Fruit fly (Drosophila melanogaster) whole organism, wandering third instar larva: Measurements from ENCODE around the gene Top3beta.
A peak's percentile ranks its signal among the peaks of the same experiment; 100 is the strongest.

Experiments used
- CG32264 ChIP-seq: fragments of 200-800 bp; sonication (Bioruptor generic); optimal IDR thresholded peaks from 2 replicates; lab custom pipeline; 2016; ENCODE audit warnings: missing biosample characterization, missing genetic modification characterization
- CG9705 ChIP-seq: fragments of 200-800 bp; sonication (Bioruptor generic); optimal IDR thresholded peaks from 2 replicates; lab custom pipeline; 2018; ENCODE audit warnings: missing biosample characterization, mild to moderate bottlenecking, missing genetic modification characterization
- CrebA ChIP-seq: fragments of 200-800 bp; sonication (Bioruptor generic); optimal IDR thresholded peaks from 2 replicates; lab custom pipeline; 2016; ENCODE audit warnings: missing biosample characterization, mild to moderate bottlenecking, missing genetic modification characterization, borderline replicate concordance
- Dfd ChIP-seq: fragments of >200 bp; optimal IDR thresholded peaks from 2 replicates; lab custom pipeline; 2017; ENCODE audit warnings: missing biosample characterization, missing genetic modification characterization
- Dif ChIP-seq: fragments of 200-275, 200-300 bp; sonication (Bioruptor generic); optimal IDR thresholded peaks from 2 replicates; lab custom pipeline; 2018; ENCODE audit warnings: missing biosample characterization, missing genetic modification characterization; ENCODE audit not compliant: partially characterized antibody
- GATAd ChIP-seq: sonication (Bioruptor generic); optimal IDR thresholded peaks from 2 replicates; lab custom pipeline; 2016; ENCODE audit warnings: missing biosample characterization, missing genetic modification characterization
- HLH106 ChIP-seq: fragments of 200-800 bp; optimal IDR thresholded peaks from 3 replicates; lab custom pipeline; 2019; ENCODE audit warnings: missing biosample characterization, mild to moderate bottlenecking, missing genetic modification characterization, moderate library complexity
- Hr78 ChIP-seq: fragments of >200 bp; optimal IDR thresholded peaks from 2 replicates; lab custom pipeline; 2017; ENCODE audit warnings: missing biosample characterization, missing genetic modification characterization
- Hr83 ChIP-seq: fragments of 200-300 bp; sonication (Bioruptor generic); optimal IDR thresholded peaks from 2 replicates; lab custom pipeline; 2016; ENCODE audit warnings: missing biosample characterization, mild to moderate bottlenecking, missing genetic modification characterization, moderate library complexity; ENCODE audit not compliant: poor library complexity, severe bottlenecking
- Jra ChIP-seq: sonication (Bioruptor generic); optimal IDR thresholded peaks from 2 replicates; lab custom pipeline; 2016; ENCODE audit warnings: missing biosample characterization, missing genetic modification characterization
- Mio ChIP-seq: sonication (Bioruptor generic); optimal IDR thresholded peaks from 2 replicates; lab custom pipeline; 2016; ENCODE audit warnings: missing biosample characterization, missing genetic modification characterization
- Myc ChIP-seq: fragments of >200 bp; optimal IDR thresholded peaks from 2 replicates; lab custom pipeline; 2017
- N ChIP-seq: fragments of >200 bp; optimal IDR thresholded peaks from 2 replicates; lab custom pipeline; 2018; ENCODE audit warnings: missing biosample characterization, missing external identifiers, missing genetic modification characterization
- OdsH ChIP-seq: fragments of 200-800 bp; sonication (Bioruptor generic); optimal IDR thresholded peaks from 2 replicates; lab custom pipeline; 2016; ENCODE audit warnings: missing biosample characterization, mild to moderate bottlenecking, missing genetic modification characterization
- Rel ChIP-seq, 2 experiments: fragments of 200-800 bp; sonication (Bioruptor generic) in 1 of 2; optimal IDR thresholded peaks; 2 replicates in 1 of 2; 3 replicates in 1 of 2; lab custom pipeline; 2016 to 2019; ENCODE audit warnings: mild to moderate bottlenecking in 2 of 2, missing biosample characterization in 2 of 2, missing genetic modification characterization in 2 of 2, moderate library complexity in 1 of 2
- Sp1 ChIP-seq: fragments of 200-800 bp; sonication (Bioruptor generic); optimal IDR thresholded peaks from 3 replicates; lab custom pipeline; 2019; ENCODE audit warnings: missing biosample characterization, mild to moderate bottlenecking, missing genetic modification characterization, moderate library complexity
- br ChIP-seq: fragments of 200-800 bp; sonication (Bioruptor generic); optimal IDR thresholded peaks from 2 replicates; lab custom pipeline; 2016; ENCODE audit warnings: missing biosample characterization, missing genetic modification characterization
- brk ChIP-seq: fragments of 200-800 bp; sonication (Bioruptor generic); optimal IDR thresholded peaks from 2 replicates; lab custom pipeline; 2016; ENCODE audit warnings: missing biosample characterization, mild to moderate bottlenecking, missing genetic modification characterization
- dl ChIP-seq, 2 experiments: fragments of 175-275, 200-275 bp in 1 of 2; fragments of 200-275 bp in 1 of 2; sonication (Bioruptor generic); optimal IDR thresholded peaks; lab custom pipeline; 2018; ENCODE audit warnings: mild to moderate bottlenecking in 2 of 2, missing biosample characterization in 2 of 2, missing genetic modification characterization in 2 of 2, moderate library complexity in 2 of 2; ENCODE audit not compliant: partially characterized antibody in 2 of 2, insufficient read depth in 1 of 2
- dmrt93B ChIP-seq: fragments of 200-800 bp; sonication (Bioruptor generic); optimal IDR thresholded peaks from 2 replicates; lab custom pipeline; 2018; ENCODE audit warnings: missing biosample characterization, mild to moderate bottlenecking, missing genetic modification characterization
- dsf ChIP-seq: sonication (Bioruptor generic); optimal IDR thresholded peaks from 2 replicates; lab custom pipeline; 2016; ENCODE audit warnings: missing biosample characterization, missing genetic modification characterization, borderline replicate concordance
- ey ChIP-seq: fragments of 200-800 bp; sonication (Bioruptor generic); optimal IDR thresholded peaks from 2 replicates; lab custom pipeline; 2016; ENCODE audit warnings: missing biosample characterization, missing genetic modification characterization
- foxo ChIP-seq, 2 experiments: fragments of 200-800 bp; sonication (Bioruptor generic); optimal IDR thresholded peaks; 2 replicates in 1 of 2; 3 replicates in 1 of 2; lab custom pipeline; 2016 to 2017; ENCODE audit warnings: missing biosample characterization in 2 of 2, missing genetic modification characterization in 2 of 2
- fru ChIP-seq: fragments of 200-800 bp; sonication (Bioruptor generic); optimal IDR thresholded peaks from 3 replicates; lab custom pipeline; 2016; ENCODE audit warnings: missing biosample characterization, mild to moderate bottlenecking, missing genetic modification characterization
- h ChIP-seq: fragments of 200-800 bp; sonication (Bioruptor generic); optimal IDR thresholded peaks from 3 replicates; lab custom pipeline; 2016; ENCODE audit warnings: missing biosample characterization, mild to moderate bottlenecking, missing genetic modification characterization
- jim ChIP-seq: fragments of 175-275, 200-325 bp; sonication (Bioruptor generic); optimal IDR thresholded peaks from 2 replicates; lab custom pipeline; 2016; ENCODE audit warnings: missing biosample characterization, mild to moderate bottlenecking, missing genetic modification characterization
- lola ChIP-seq: fragments of >200 bp; optimal IDR thresholded peaks from 2 replicates; lab custom pipeline; 2017; ENCODE audit warnings: missing biosample characterization, missing genetic modification characterization
- pan ChIP-seq: fragments of >200 bp; optimal IDR thresholded peaks from 2 replicates; lab custom pipeline; 2017
- rgr ChIP-seq: fragments of 200-800 bp; sonication (Bioruptor generic); optimal IDR thresholded peaks from 3 replicates; lab custom pipeline; 2016; ENCODE audit warnings: missing biosample characterization, mild to moderate bottlenecking, missing genetic modification characterization
- sage ChIP-seq: fragments of 200-800 bp; sonication (Bioruptor generic); optimal IDR thresholded peaks from 2 replicates; lab custom pipeline; 2016; ENCODE audit warnings: missing biosample characterization, mild to moderate bottlenecking, missing genetic modification characterization
- sv ChIP-seq: fragments of 200-800 bp; sonication (Bioruptor generic); optimal IDR thresholded peaks from 3 replicates; lab custom pipeline; 2016; ENCODE audit warnings: missing biosample characterization, missing genetic modification characterization
- tai ChIP-seq: sonication (Bioruptor generic); optimal IDR thresholded peaks from 2 replicates; lab custom pipeline; 2016; ENCODE audit warnings: missing biosample characterization, missing genetic modification characterization
- woc ChIP-seq: sonication (Bioruptor generic); optimal IDR thresholded peaks from 2 replicates; lab custom pipeline; 2016; ENCODE audit warnings: missing biosample characterization, mild to moderate bottlenecking, missing genetic modification characterization

The Top3beta gene

dm6 chrX:6294243-6294642 lies 6.5 kb upstream of the Top3beta start, which contains the start of gene CG15892:
Gene CG15892, minus strand, starts transcription at chrX:6294343.
- TF ChIP-seq Jra (GFP tag; lab: Kevin White, UChicago): no peak
- TF ChIP-seq lola (GFP tag; lab: Kevin White, UChicago): no peak
- TF ChIP-seq tai: no peak
- TF ChIP-seq Myc (lab: Kevin White, UChicago): no peak
- TF ChIP-seq pan: no peak
- TF ChIP-seq Dfd: no peak
- no peak for TF ChIP-seq jim (GFP tag; lab: Kevin White, UChicago)
- no peak for TF ChIP-seq N (GFP tag; lab: Kevin White, UChicago)
- TF ChIP-seq Sp1: no peak
- TF ChIP-seq Mio (GFP tag; lab: Kevin White, UChicago): no peak
- no peak for TF ChIP-seq Rel (GFP tag; optimal IDR thresholded peaks at IDR 0.05; lab: Kevin White, UChicago)
- TF ChIP-seq Rel (tag; optimal IDR thresholded peaks at IDR 0.05; lab: Kevin White, UChicago): no peak
- TF ChIP-seq CG9705 (GFP tag; lab: Kevin White, UChicago): no peak
- no peak for TF ChIP-seq ey (GFP tag; lab: Kevin White, UChicago)
- no peak for TF ChIP-seq Hr78 (GFP tag; lab: Kevin White, UChicago)
- no peak for TF ChIP-seq br (GFP tag; lab: Kevin White, UChicago)
- no peak for TF ChIP-seq foxo (GFP tag; optimal IDR thresholded peaks at IDR 0.05; lab: Kevin White, UChicago)
- no peak for TF ChIP-seq woc
- no peak for TF ChIP-seq GATAd
- TF ChIP-seq, all 38 proteins: peak for 0

- TF ChIP-seq Sp1 (peak; percentile 18), pan (no peak), dl (GFP tag; optimal IDR thresholded peaks at IDR 0.05; lab: Kevin White, UChicago; ENCODE audit: insufficient read depth in 1 of 2, partially characterized antibody in 2 of 2) (no peak), Myc (lab: Kevin White, UChicago) (no peak), Dif (GFP tag; lab: Kevin White, UChicago) (no peak), CG9705 (GFP tag; lab: Kevin White, UChicago) (no peak), brk (no peak), jim (GFP tag; lab: Kevin White, UChicago) (no peak), OdsH (no peak), Hr83 (peak; percentile 5), CG32264 (GFP tag; lab: Kevin White, UChicago) (no peak), dmrt93B (GFP tag; lab: Kevin White, UChicago) (no peak), HLH106 (tag; lab: Kevin White, UChicago) (no peak), Rel (GFP tag; optimal IDR thresholded peaks at IDR 0.05; lab: Kevin White, UChicago) (no peak), Rel (tag; optimal IDR thresholded peaks at IDR 0.05; lab: Kevin White, UChicago) (peak; percentile 53), Mio (GFP tag; lab: Kevin White, UChicago) (no peak), Dfd (no peak), sv (no peak), h (no peak), sage (no peak), Hr78 (GFP tag; lab: Kevin White, UChicago) (no peak), br (GFP tag; lab: Kevin White, UChicago) (no peak), woc (no peak)
Measured at dm6 chrX:6291083-6291699, 3.4 kb upstream of the Top3beta start, which contains the start of the genes Rpt4 and mldr. Gene Rpt4, minus strand, starts transcription at chrX:6291245. Gene mldr, plus strand, starts transcription at chrX:6291303.

DNA sequence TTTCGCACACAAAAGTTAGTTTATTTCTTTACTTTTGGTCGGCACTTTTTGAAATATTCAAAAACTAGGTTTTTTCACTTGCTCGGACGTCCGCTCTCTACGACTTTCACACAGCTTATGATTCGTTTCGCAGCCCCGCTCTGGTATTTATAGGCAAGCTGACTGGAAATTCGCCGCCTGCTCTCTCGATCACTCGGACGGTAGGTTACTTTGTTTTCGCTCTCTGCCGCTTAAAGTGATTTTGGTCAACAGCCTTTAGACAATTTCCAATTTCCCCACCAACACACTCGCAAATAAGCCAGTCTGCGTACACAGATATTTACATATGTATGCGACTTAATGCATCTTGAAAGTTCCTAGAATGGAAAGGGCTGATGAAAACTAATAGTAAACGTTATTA lies 4.3 kb downstream of the Top3beta start, which contains the start of gene CG11700:
CG11700 (minus strand) TSS at position 106 of the 400 bp plus-strand sequence.
- no peak for TF ChIP-seq woc
- no peak for TF ChIP-seq Rel (GFP tag; optimal IDR thresholded peaks at IDR 0.05; lab: Kevin White, UChicago)
- TF ChIP-seq Rel (tag; optimal IDR thresholded peaks at IDR 0.05; lab: Kevin White, UChicago): peak; percentile 43

- TF ChIP-seq Hr83: peak; percentile 46
- no peak for TF ChIP-seq sv
Measured at dm6 chrX:6279629-6280073, 8.1 kb downstream of the Top3beta start, which contains the start of gene Ubi-p5E. Gene Ubi-p5E, minus strand, starts transcription at chrX:6279647.

DNA sequence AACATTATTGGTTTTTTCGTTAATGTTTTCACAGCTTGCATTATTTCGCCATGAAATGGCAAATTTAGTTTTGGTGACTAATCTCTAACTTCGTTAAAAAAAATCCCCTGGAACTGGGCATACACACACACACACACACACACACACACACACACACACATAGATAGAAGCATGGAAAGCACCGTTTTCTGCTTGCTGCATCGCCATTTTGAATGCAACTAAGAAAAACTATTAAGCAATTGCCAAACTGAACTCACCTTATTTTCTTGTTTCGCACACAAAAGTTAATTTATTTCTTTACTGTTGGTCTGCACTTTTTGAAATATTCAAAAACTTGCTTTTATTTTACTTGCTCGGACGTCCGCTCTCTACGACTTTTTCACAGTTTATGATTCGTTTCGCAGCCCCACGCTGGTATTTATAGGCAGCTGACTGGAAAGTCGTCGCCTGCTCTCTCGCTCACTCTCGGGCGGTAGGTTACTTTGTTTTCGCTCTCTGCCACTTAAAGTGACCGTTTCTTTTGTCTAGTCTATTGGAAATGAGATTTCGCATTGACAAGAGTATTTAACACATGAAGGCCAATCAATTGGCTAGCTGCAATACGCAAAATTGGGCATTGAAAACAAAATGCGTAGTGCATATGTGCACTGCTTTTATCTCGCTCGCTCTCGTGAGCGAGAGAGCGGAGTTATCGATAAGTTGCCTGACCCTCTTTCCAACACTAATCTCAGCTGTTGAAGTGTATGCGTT lies 8.7 kb downstream of the Top3beta start:
- no peak for TF ChIP-seq N (GFP tag; lab: Kevin White, UChicago)
- no peak for TF ChIP-seq jim (GFP tag; lab: Kevin White, UChicago)
- peak; percentile 22 for TF ChIP-seq rgr (GFP tag; lab: Kevin White, UChicago)
- TF ChIP-seq foxo (GFP tag; optimal IDR thresholded peaks at IDR 0.05; lab: Kevin White, UChicago): peak in 1 of 2 experiments; percentile 24
- peak; percentile 5 for TF ChIP-seq woc
- peak; percentile 50 for TF ChIP-seq br (GFP tag; lab: Kevin White, UChicago)
- peak; percentile 60 for TF ChIP-seq Hr83
- TF ChIP-seq CrebA (GFP tag; lab: Kevin White, UChicago): no peak
- no peak for TF ChIP-seq Dfd
- peak; percentile 54 for TF ChIP-seq Sp1
- TF ChIP-seq OdsH: peak; percentile 6
- peak; percentile 11 for TF ChIP-seq sv
- peak; percentile 9 for TF ChIP-seq fru (GFP tag; lab: Kevin White, UChicago)
- TF ChIP-seq lola (GFP tag; lab: Kevin White, UChicago): no peak
- no peak for TF ChIP-seq Hr78 (GFP tag; lab: Kevin White, UChicago)
- TF ChIP-seq h: peak; percentile 43
- no peak for TF ChIP-seq HLH106 (tag; lab: Kevin White, UChicago)
- TF ChIP-seq Rel (GFP tag; optimal IDR thresholded peaks at IDR 0.05; lab: Kevin White, UChicago): no peak
- peak; percentile 98 for TF ChIP-seq Rel (tag; optimal IDR thresholded peaks at IDR 0.05; lab: Kevin White, UChicago)
- no peak for TF ChIP-seq dsf
- TF ChIP-seq Dif (GFP tag; lab: Kevin White, UChicago): peak; percentile 12
- TF ChIP-seq, all 38 proteins: peak for 12
